Fruit fly (Drosophila melanogaster) whole organism, wandering third instar larva: ENCODE measurements around the gene dsx.

Source experiments
- CG9705 ChIP-seq: fragments of 200-800 bp; sonication (Bioruptor generic); optimal IDR thresholded peaks from 2 replicates; lab custom pipeline; 2018; ENCODE audit warnings: missing biosample characterization, mild to moderate bottlenecking, missing genetic modification characterization
- Hnf4 ChIP-seq: fragments of 200-800 bp; sonication (Bioruptor generic); optimal IDR thresholded peaks from 2 replicates; lab custom pipeline; 2016; ENCODE audit warnings: missing biosample characterization, mild to moderate bottlenecking, missing genetic modification characterization
- OdsH ChIP-seq: fragments of 200-800 bp; sonication (Bioruptor generic); optimal IDR thresholded peaks from 2 replicates; lab custom pipeline; 2016; ENCODE audit warnings: missing biosample characterization, mild to moderate bottlenecking, missing genetic modification characterization
- brk ChIP-seq: fragments of 200-800 bp; sonication (Bioruptor generic); optimal IDR thresholded peaks from 2 replicates; lab custom pipeline; 2016; ENCODE audit warnings: missing biosample characterization, mild to moderate bottlenecking, missing genetic modification characterization
- foxo ChIP-seq, 2 experiments: fragments of 200-800 bp; sonication (Bioruptor generic); optimal IDR thresholded peaks; 2 replicates in 1 of 2; 3 replicates in 1 of 2; lab custom pipeline; 2016 to 2017; ENCODE audit warnings: missing biosample characterization in 2 of 2, missing genetic modification characterization in 2 of 2
- fru ChIP-seq: fragments of 200-800 bp; sonication (Bioruptor generic); optimal IDR thresholded peaks from 3 replicates; lab custom pipeline; 2016; ENCODE audit warnings: missing biosample characterization, mild to moderate bottlenecking, missing genetic modification characterization
- h ChIP-seq: fragments of 200-800 bp; sonication (Bioruptor generic); optimal IDR thresholded peaks from 3 replicates; lab custom pipeline; 2016; ENCODE audit warnings: missing biosample characterization, mild to moderate bottlenecking, missing genetic modification characterization
- jim ChIP-seq: fragments of 175-275, 200-325 bp; sonication (Bioruptor generic); optimal IDR thresholded peaks from 2 replicates; lab custom pipeline; 2016; ENCODE audit warnings: missing biosample characterization, mild to moderate bottlenecking, missing genetic modification characterization

dm6 chr3R:7886859-7887190 is 80.4 kb downstream of the dsx start, which contains the start of gene ArgRS-m:
- peak; percentile 13 for TF ChIP-seq CG9705 (GFP tag; lab: Kevin White, UChicago)
- TF ChIP-seq fru: peak; percentile 66
- TF ChIP-seq jim (GFP tag; lab: Kevin White, UChicago): no peak
- peak; percentile 52 for TF ChIP-seq Hnf4
- TF ChIP-seq h (GFP tag; lab: Kevin White, UChicago): peak; percentile 61
- peak in 1 of 2 experiments; percentile 75 for TF ChIP-seq foxo (GFP tag; optimal IDR thresholded peaks at IDR 0.05; lab: Kevin White, UChicago)
- TF ChIP-seq OdsH: peak; percentile 70
- peak; percentile 54 for TF ChIP-seq brk (GFP tag; lab: Kevin White, UChicago)
